Worm (Caenorhabditis elegans) whole organism, L1 larva: ENCODE measurements around the gene Y82E9BR.10.

ENCODE experiments used
- ama-1 ChIP-seq: fragments of 150-350 bp; optimal IDR thresholded peaks from 2 replicates; lab custom pipeline; 2014
- egl-27 ChIP-seq, 2 experiments: fragments of 150-350 bp in 1 of 2; sonication (generic microtip); optimal IDR thresholded peaks; 3 replicates each; lab custom pipeline; 2017 to 2018; ENCODE audit warnings: missing biosample characterization in 2 of 2, missing genetic modification characterization in 2 of 2, missing genetic modification reagents in 2 of 2
- elt-2 ChIP-seq: sonication (generic microtip); optimal IDR thresholded peaks from 2 replicates; lab custom pipeline; 2016; ENCODE audit warnings: missing genetic modification characterization, mild to moderate bottlenecking, inconsistent platforms, missing compliant biosample characterization, missing genetic modification reagents
- fkh-10 ChIP-seq: sonication (generic microtip); optimal IDR thresholded peaks from 2 replicates; lab custom pipeline; 2017; ENCODE audit warnings: missing biosample characterization, missing genetic modification reagents, missing genetic modification characterization
- tbx-2 ChIP-seq: sonication (generic microtip); optimal IDR thresholded peaks from 2 replicates; lab custom pipeline; 2016; ENCODE audit warnings: missing genetic modification characterization, missing compliant biosample characterization
- unc-130 ChIP-seq: fragments of 150-350 bp; optimal IDR thresholded peaks from 2 replicates; lab custom pipeline; 2017; ENCODE audit warnings: missing biosample characterization, missing genetic modification characterization, inconsistent platforms
- ztf-4 ChIP-seq: fragments of 150-350 bp; optimal IDR thresholded peaks from 2 replicates; lab custom pipeline; 2014; ENCODE audit warnings: missing biosample characterization, missing genetic modification characterization

ce11 chrIII:1401497-1401990 is 26.2 kb upstream of the Y82E9BR.10 start, which contains the start of gene pals-19:
- peak; percentile 78 for TF ChIP-seq elt-2 (tag; lab: Kevin White, UChicago)
- no peak for TF ChIP-seq egl-27 (tag; optimal IDR thresholded peaks at IDR 0.05; lab: Kevin White, UChicago)
- TF ChIP-seq tbx-2 (tag; lab: Kevin White, UChicago) = no peak
- TF ChIP-seq fkh-10 (GFP tag; lab: Kevin White, UChicago) = no peak
- no peak for TF ChIP-seq ztf-4
- TF ChIP-seq ama-1 (lab: Kevin White, UChicago) = no peak
- TF ChIP-seq unc-130 (tag; lab: Kevin White, UChicago) = no peak
